Worm (Caenorhabditis elegans): ENCODE measurements around the gene K05B2.2.

K05B2.2 gene

DNA sequence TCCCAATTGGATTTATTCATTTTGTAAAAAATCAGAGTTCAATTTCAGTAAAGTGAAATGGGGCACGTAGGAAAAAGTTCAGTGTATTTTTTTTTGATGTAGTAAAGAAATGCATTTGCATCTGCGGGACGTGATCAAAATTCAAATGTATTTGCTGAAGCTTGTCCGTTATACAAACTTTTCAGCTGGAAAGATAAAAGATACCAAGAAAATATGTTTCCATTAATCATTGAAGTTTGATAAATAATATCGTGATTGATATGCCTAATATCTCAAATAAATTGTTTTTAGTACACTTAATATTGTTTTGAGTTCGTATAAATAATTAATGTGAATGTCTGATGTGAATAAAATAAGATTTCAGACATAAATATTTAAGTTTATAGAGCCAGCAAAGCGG lies 3.5 kb upstream of the K05B2.2 start:
- no peak for TF ChIP-seq klf-2 (GFP tag; conservative IDR thresholded peaks at IDR 0.05)
- no peak for TF ChIP-seq cog-1 (tag; optimal IDR thresholded peaks at IDR 0.05)
- TF ChIP-seq ref-1 (GFP tag; conservative IDR thresholded peaks at IDR 0.05), result no peak
- no peak for TF ChIP-seq T22C8.4 (GFP tag; IDR thresholded peaks at IDR 0.05)
- TF ChIP-seq ztf-29 (GFP tag; IDR thresholded peaks at IDR 0.05), result no peak
- TF ChIP-seq flt-1 (GFP tag; IDR thresholded peaks at IDR 0.05), result no peak
- no peak for TF ChIP-seq tab-1 (GFP tag; IDR thresholded peaks at IDR 0.05)
- no peak for TF ChIP-seq med-1 (GFP tag; optimal IDR thresholded peaks at IDR 0.05; ENCODE audit: insufficient read depth)
- no peak for TF ChIP-seq ztf-23 (GFP tag; IDR thresholded peaks at IDR 0.05)

DNA sequence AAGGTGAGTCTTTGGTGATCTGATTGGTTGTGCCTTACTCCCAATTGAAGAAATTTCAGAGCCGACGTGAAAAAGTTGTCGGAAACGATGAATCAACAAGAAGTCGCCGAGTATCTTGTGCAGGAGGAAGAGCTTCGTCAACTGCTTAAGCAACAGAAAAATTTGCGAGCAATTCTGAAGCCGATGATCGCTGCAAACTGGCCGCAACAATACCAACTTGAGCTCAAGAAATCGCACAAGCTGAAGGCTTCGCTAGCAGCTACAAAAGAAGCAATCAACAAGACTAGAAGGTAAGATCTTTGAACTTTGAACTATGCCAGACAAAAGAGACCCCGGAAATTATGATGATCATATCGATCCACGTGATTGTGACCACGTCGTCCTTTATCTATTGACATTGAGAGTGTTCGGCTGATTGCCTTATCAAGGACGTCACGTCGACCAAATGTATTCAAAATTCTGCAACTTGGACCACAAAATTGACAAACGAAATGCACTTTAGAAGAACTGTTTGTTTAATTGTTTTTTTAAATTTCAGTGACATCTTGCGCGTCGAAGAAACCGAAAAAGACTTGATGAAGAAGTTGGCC lies 5.5 kb downstream of the K05B2.2 start:
- TF ChIP-seq med-1 (GFP tag; optimal IDR thresholded peaks at IDR 0.05; ENCODE audit: insufficient read depth), result no peak
- no peak for TF ChIP-seq flt-1 (GFP tag; IDR thresholded peaks at IDR 0.05)
- no peak for TF ChIP-seq klf-2 (GFP tag; conservative IDR thresholded peaks at IDR 0.05)
- TF ChIP-seq ztf-23 (GFP tag; IDR thresholded peaks at IDR 0.05), result no peak
- no peak for TF ChIP-seq T22C8.4 (GFP tag; IDR thresholded peaks at IDR 0.05)
- TF ChIP-seq ztf-29 (GFP tag; IDR thresholded peaks at IDR 0.05), result no peak
- no peak for TF ChIP-seq ref-1 (GFP tag; conservative IDR thresholded peaks at IDR 0.05)
- TF ChIP-seq cog-1 (tag; optimal IDR thresholded peaks at IDR 0.05), result no peak
- no peak for TF ChIP-seq tab-1 (GFP tag; IDR thresholded peaks at IDR 0.05)

- TF ChIP-seq cog-1 (tag; optimal IDR thresholded peaks at IDR 0.05), result no peak
- no peak for TF ChIP-seq flt-1 (GFP tag; IDR thresholded peaks at IDR 0.05)
These were observed 8.6 kb downstream of the K05B2.2 start for ce11 chrX:4914464-4914863.

- TF ChIP-seq ref-1 (GFP tag; conservative IDR thresholded peaks at IDR 0.05) (no peak), ztf-23 (GFP tag; IDR thresholded peaks at IDR 0.05) (no peak), tab-1 (GFP tag; IDR thresholded peaks at IDR 0.05) (no peak), cog-1 (tag; optimal IDR thresholded peaks at IDR 0.05) (no peak), T22C8.4 (GFP tag; IDR thresholded peaks at IDR 0.05) (no peak), ztf-29 (GFP tag; IDR thresholded peaks at IDR 0.05) (no peak), med-1 (GFP tag; optimal IDR thresholded peaks at IDR 0.05; ENCODE audit: insufficient read depth) (no peak), flt-1 (GFP tag; IDR thresholded peaks at IDR 0.05) (no peak), klf-2 (GFP tag; conservative IDR thresholded peaks at IDR 0.05) (no peak)
These were observed 10.0 kb downstream of the K05B2.2 start, which contains the start of gene ifa-4 for ce11 chrX:4915879-4916278. Gene ifa-4, minus strand, starts transcription at chrX:4915979.

DNA sequence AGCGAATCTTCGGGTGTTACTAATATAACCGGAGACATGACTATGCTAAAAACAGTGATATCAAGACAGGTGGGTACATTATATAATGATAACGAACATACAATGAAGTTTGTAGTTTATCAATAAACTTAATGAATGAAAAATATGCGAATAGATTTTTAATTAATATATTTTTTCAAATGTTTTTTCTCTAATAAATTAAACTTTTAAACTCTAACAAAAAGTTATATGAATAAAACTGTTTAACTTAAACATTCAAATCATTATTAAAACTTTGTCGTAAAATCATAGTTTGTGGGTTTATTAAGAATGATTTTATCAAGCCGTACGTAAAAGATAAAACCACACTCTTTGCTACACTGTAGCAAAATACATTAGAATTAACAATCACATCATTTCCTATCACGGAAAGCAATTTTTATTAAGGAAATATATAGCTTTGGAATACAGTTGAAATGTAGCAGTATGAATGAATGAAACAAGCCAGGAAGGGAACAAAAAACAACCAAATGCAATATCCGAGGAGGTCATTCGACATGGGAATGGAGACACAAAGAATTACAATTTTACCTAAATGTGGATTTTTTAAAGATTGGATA lies 15.2 kb downstream of the K05B2.2 start, which contains the start of gene K05B2.4:
TSS of gene K05B2.4 (minus strand) at position 51 of the 599 bp plus-strand sequence.
- TF ChIP-seq tab-1 (GFP tag; IDR thresholded peaks at IDR 0.05) (no peak), med-1 (GFP tag; optimal IDR thresholded peaks at IDR 0.05; ENCODE audit: insufficient read depth) (no peak), flt-1 (GFP tag; IDR thresholded peaks at IDR 0.05) (no peak), ztf-29 (GFP tag; IDR thresholded peaks at IDR 0.05) (no peak), T22C8.4 (GFP tag; IDR thresholded peaks at IDR 0.05) (no peak), klf-2 (GFP tag; conservative IDR thresholded peaks at IDR 0.05) (no peak), ref-1 (GFP tag; conservative IDR thresholded peaks at IDR 0.05) (no peak), ztf-23 (GFP tag; IDR thresholded peaks at IDR 0.05) (no peak), cog-1 (tag; optimal IDR thresholded peaks at IDR 0.05) (no peak)

ce11 chrX:4928118-4928517 lies 22.2 kb downstream of the K05B2.2 start:
- TF ChIP-seq tab-1 (GFP tag; IDR thresholded peaks at IDR 0.05) (no peak), cog-1 (tag; optimal IDR thresholded peaks at IDR 0.05) (no peak), ztf-23 (GFP tag; IDR thresholded peaks at IDR 0.05) (no peak), flt-1 (GFP tag; IDR thresholded peaks at IDR 0.05) (no peak), T22C8.4 (GFP tag; IDR thresholded peaks at IDR 0.05) (no peak), ref-1 (GFP tag; conservative IDR thresholded peaks at IDR 0.05) (no peak), klf-2 (GFP tag; conservative IDR thresholded peaks at IDR 0.05) (no peak), med-1 (GFP tag; optimal IDR thresholded peaks at IDR 0.05; ENCODE audit: insufficient read depth) (no peak), ztf-29 (GFP tag; IDR thresholded peaks at IDR 0.05) (no peak)

DNA sequence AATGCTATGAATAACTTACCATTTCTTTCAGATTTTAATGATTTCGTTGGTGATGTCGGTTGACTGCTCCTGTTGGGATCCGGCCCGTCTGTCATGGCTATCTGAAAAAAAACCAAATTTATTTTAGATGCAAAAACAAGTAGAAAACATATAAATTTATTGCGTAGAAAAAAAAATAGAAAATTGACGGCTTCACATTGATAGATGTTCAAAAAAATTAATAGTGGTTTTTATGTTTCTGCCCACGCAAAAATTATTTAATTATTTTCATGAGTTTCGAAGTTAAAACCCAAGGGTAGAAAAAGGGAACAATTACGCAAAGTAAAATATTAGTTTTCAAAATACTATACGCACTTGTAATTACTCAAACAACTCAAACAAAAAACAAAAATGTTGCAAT lies 23.8 kb downstream of the K05B2.2 start, which contains the start of gene mct-4:
TSS of gene mct-4 (minus strand) at position 101 of the 400 bp plus-strand sequence.
- TF ChIP-seq T22C8.4 (GFP tag; IDR thresholded peaks at IDR 0.05), result no peak
- TF ChIP-seq ztf-23 (GFP tag; IDR thresholded peaks at IDR 0.05), result no peak
- no peak for TF ChIP-seq med-1 (GFP tag; optimal IDR thresholded peaks at IDR 0.05; ENCODE audit: insufficient read depth)
- no peak for TF ChIP-seq ztf-29 (GFP tag; IDR thresholded peaks at IDR 0.05)
- TF ChIP-seq flt-1 (GFP tag; IDR thresholded peaks at IDR 0.05), result no peak
- TF ChIP-seq klf-2 (GFP tag; conservative IDR thresholded peaks at IDR 0.05), result no peak
- no peak for TF ChIP-seq tab-1 (GFP tag; IDR thresholded peaks at IDR 0.05)
- no peak for TF ChIP-seq cog-1 (tag; optimal IDR thresholded peaks at IDR 0.05)
- TF ChIP-seq ref-1 (GFP tag; conservative IDR thresholded peaks at IDR 0.05), result no peak

ce11 chrX:4932023-4932422 lies 26.1 kb downstream of the K05B2.2 start:
- no peak for TF ChIP-seq ztf-29 (GFP tag; IDR thresholded peaks at IDR 0.05)

DNA sequence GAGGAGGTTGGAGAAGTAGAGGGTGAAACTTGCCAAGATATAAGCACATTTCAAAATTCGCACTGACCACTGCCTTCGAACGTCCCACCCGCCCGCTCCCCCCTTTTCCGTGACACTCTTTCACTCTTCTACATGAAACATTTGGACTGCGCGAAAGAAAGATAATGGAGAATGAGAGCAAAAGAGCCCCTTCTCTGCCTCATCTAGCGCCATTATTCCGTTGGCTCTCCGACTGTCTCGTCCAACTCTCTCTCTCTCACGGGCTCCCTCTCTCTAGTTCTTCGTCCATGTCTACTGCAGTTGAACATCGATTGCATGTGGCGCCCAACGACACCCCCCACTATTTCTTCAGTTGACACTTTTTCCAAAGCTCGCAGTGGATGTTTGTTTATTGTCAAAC lies 27.1 kb downstream of the K05B2.2 start:
- TF ChIP-seq ztf-23 (GFP tag; IDR thresholded peaks at IDR 0.05), result no peak
- TF ChIP-seq klf-2 (GFP tag; conservative IDR thresholded peaks at IDR 0.05), result no peak
- TF ChIP-seq ztf-29 (GFP tag; IDR thresholded peaks at IDR 0.05), result no peak
- TF ChIP-seq tab-1 (GFP tag; IDR thresholded peaks at IDR 0.05), result no peak
- no peak for TF ChIP-seq flt-1 (GFP tag; IDR thresholded peaks at IDR 0.05)

- no peak for TF ChIP-seq cog-1 (tag; optimal IDR thresholded peaks at IDR 0.05)
- TF ChIP-seq tab-1 (GFP tag; IDR thresholded peaks at IDR 0.05), result no peak
- TF ChIP-seq flt-1 (GFP tag; IDR thresholded peaks at IDR 0.05), result no peak
- TF ChIP-seq med-1 (GFP tag; optimal IDR thresholded peaks at IDR 0.05; ENCODE audit: insufficient read depth), result no peak
- TF ChIP-seq klf-2 (GFP tag; conservative IDR thresholded peaks at IDR 0.05), result no peak
- no peak for TF ChIP-seq ref-1 (GFP tag; conservative IDR thresholded peaks at IDR 0.05)
- TF ChIP-seq T22C8.4 (GFP tag; IDR thresholded peaks at IDR 0.05), result no peak
- no peak for TF ChIP-seq ztf-23 (GFP tag; IDR thresholded peaks at IDR 0.05)
- TF ChIP-seq ztf-29 (GFP tag; IDR thresholded peaks at IDR 0.05), result no peak
These were observed 33.1 kb downstream of the K05B2.2 start for ce11 chrX:4938990-4939389.
